Worm (Caenorhabditis elegans) whole organism, late embryonic: ENCODE measurements around the gene aakg-4.

Source experiments
- pag-3 ChIP-seq: sonication (generic microtip); optimal IDR thresholded peaks from 2 replicates; lab custom pipeline; 2016; ENCODE audit warnings: missing compliant biosample characterization, missing genetic modification characterization, borderline replicate concordance
- unc-42 ChIP-seq: sonication (generic microtip); optimal IDR thresholded peaks from 2 replicates; lab custom pipeline; 2016; ENCODE audit warnings: missing genotype, missing genetic modification characterization, missing compliant biosample characterization

- TF ChIP-seq pag-3 (tag; lab: Kevin White, UChicago) (no peak), unc-42 (tag; lab: Kevin White, UChicago) (no peak)
Measured at ce11 chrX:2304496-2304895, 14.6 kb downstream of the aakg-4 start.
